Fruit fly (Drosophila melanogaster): ENCODE results near the gene CG44837.

DNA sequence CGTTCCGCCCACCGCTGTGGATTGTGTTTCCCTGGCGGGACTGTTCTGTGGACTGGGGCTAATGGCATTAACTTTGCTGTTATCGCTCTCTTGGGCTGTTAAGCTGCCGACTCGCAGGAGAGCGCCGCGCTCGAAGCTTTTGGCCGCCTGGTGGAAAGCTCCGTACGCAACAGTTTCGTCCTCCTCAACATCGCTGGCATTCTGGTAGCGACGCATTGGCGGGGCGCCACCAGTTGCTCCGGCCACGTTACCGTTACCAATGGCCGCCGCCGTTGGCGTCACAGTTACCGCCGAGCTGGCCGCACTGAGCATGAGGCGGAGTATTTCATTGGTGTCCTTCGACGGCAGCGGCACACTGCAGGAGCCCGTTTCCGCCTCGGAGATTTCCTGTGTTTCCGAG is 1.4 kb downstream of the CG44837 start:
- TF ChIP-seq psq (optimal IDR thresholded peaks at IDR 0.05) = no peak
- no peak for TF ChIP-seq usp (GFP tag; optimal IDR thresholded peaks at IDR 0.05)
